Worm (Caenorhabditis elegans) whole organism, dauer: ENCODE data around the gene rbm-42.

ENCODE experiments used
- unc-62 ChIP-seq: sonication (generic microtip); optimal IDR thresholded peaks from 2 replicates; lab custom pipeline; 2017; ENCODE audit warnings: missing biosample characterization, missing genetic modification reagents, missing genetic modification characterization

The rbm-42 gene

ce11 chrIII:5112998-5113397 is 40.0 kb downstream of the rbm-42 start:
- TF ChIP-seq unc-62 (GFP tag; lab: Kevin White, UChicago): no peak

ce11 chrIII:5112399-5112798 is 40.6 kb downstream of the rbm-42 start:
- TF ChIP-seq unc-62 (GFP tag; lab: Kevin White, UChicago): no peak

- TF ChIP-seq unc-62 (GFP tag; lab: Kevin White, UChicago): no peak
These were observed 43.6 kb downstream of the rbm-42 start, which contains the start of gene sax-2 for ce11 chrIII:5109401-5109800. TSS of gene sax-2 (plus strand) at chrIII:5109701.

- TF ChIP-seq unc-62 (GFP tag; lab: Kevin White, UChicago): no peak
These were observed 44.3 kb downstream of the rbm-42 start for ce11 chrIII:5108746-5109145.

ce11 chrIII:5107959-5108358 is 45.1 kb downstream of the rbm-42 start:
- TF ChIP-seq unc-62 (GFP tag; lab: Kevin White, UChicago): no peak

- no peak for TF ChIP-seq unc-62 (GFP tag; lab: Kevin White, UChicago)
These were observed 46.0 kb downstream of the rbm-42 start, which contains the start of gene dpy-17 for ce11 chrIII:5106893-5107471. TSS of gene dpy-17 (plus strand) at chrIII:5107330.

- TF ChIP-seq unc-62 (GFP tag; lab: Kevin White, UChicago): no peak
These were observed 47.5 kb downstream of the rbm-42 start for ce11 chrIII:5105485-5105884.

- TF ChIP-seq unc-62 (GFP tag; lab: Kevin White, UChicago): no peak
These were observed 50.4 kb downstream of the rbm-42 start, which contains the start of gene F54D8.6 for ce11 chrIII:5102616-5103015. TSS of gene F54D8.6 (plus strand) at chrIII:5102985.
